Worm (Caenorhabditis elegans) whole organism, L4/young adult: Measurements from ENCODE around the gene cyp-33C1.
A peak's percentile ranks its signal among the peaks of the same experiment; 100 is the strongest.

Source experiments
- W03F9.2 ChIP-seq: fragments of 150-350 bp; optimal IDR thresholded peaks from 2 replicates; lab custom pipeline; 2014; ENCODE audit warnings: missing biosample characterization, missing genetic modification characterization
- dao-5 ChIP-seq: sonication (generic microtip); optimal IDR thresholded peaks from 2 replicates; lab custom pipeline; 2016; ENCODE audit warnings: missing genotype, missing genetic modification characterization, moderate library complexity, missing compliant biosample characterization
- him-1 ChIP-seq: sonication (generic microtip); optimal IDR thresholded peaks from 2 replicates; lab custom pipeline; 2016; ENCODE audit warnings: missing genotype, missing genetic modification reagents, missing genetic modification characterization, missing compliant biosample characterization

DNA sequence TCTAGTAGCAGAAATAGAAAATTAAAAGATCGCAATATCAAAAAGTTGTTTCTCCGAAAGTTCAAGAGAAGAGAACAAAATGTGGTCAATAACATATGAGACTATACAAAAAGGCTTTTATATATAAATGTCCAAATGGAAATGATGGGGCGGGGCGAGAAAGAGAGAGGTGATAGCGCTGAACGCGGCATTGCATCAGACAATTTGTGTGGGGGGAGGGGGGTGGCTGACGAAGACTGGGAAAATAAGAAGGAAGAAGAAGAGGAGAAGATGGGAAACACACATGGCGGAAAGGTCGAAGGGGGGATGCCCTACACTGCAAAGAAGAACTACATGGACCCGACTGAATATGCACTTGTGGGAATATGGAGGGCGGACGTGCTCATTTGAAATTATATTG, 44.0 kb upstream of the cyp-33C1 start:
- TF ChIP-seq W03F9.2 (tag; lab: Kevin White, UChicago) (no peak), dao-5 (no peak), him-1 (tag; lab: Kevin White, UChicago) (peak; percentile 42)
